Worm (Caenorhabditis elegans): ENCODE measurements around the gene T19H5.7.

ce11 chrII:9438227-9438626 is 41.7 kb downstream of the T19H5.7 start, which contains the start of gene chil-13:
- TF ChIP-seq atf-7 (tag; optimal IDR thresholded peaks at IDR 0.05) (no peak), C06A6.2 (GFP tag; conservative IDR thresholded peaks at IDR 0.05) (no peak), sdz-38 (tag; optimal IDR thresholded peaks at IDR 0.05) (no peak), rcor-1 (GFP tag; IDR thresholded peaks at IDR 0.05) (no peak), efl-1 (GFP tag; optimal IDR thresholded peaks at IDR 0.05) (no peak), snpc-4 (GFP tag; optimal IDR thresholded peaks at IDR 0.05) (no peak), snpc-4 (tag; optimal IDR thresholded peaks at IDR 0.05) (no peak), F49E8.2 (tag; optimal IDR thresholded peaks at IDR 0.05; ENCODE audit: insufficient read depth) (no peak)
